Fruit fly (Drosophila melanogaster): ENCODE measurements around the gene Ugt303A1.

Ugt303A1 gene

DNA sequence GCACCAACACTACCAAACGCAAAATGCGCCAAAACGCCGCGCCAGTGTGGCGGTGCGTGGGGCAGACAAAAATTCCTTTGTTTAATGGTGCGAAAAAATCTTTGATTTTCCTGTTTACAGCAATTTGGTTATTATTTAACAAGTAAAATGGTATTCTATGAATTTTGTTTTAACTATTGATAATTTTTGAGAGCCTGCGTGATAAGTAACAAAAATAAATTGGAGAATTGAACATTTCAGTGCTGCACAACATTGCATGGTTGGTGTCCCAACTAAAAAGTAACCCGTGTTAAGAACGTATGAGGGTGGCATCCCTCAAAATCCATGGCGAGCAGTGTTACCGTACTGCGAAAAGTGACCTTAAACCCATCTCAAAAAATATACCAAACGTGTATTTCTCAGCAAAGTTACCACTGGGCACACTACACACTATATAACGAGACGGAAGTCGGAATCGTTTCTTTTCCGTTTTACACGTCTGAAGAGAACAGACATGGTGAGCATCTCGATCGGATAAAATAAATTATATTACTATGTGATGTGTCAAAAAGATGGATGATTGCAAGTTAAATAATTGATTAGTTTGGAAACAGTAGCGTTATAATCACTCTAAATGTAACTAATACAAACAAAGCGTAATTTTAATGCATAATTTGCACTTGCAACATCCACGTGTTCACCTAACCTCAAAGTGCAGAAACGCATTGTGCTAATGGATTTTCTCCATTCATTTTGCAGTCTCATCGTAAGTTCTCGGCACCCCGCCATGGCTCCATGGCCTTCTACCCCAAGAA, 46.3 kb downstream of the Ugt303A1 start, which contains the start of the genes CG6693 and RpL3 (continued):
- TF ChIP-seq CG7271 (tag; optimal IDR thresholded peaks at IDR 0.05) (peak; percentile 82), Lim3 (GFP tag; IDR thresholded peaks at IDR 0.05) (no peak), CG4707 (GFP tag; optimal IDR thresholded peaks at IDR 0.05) (peak; percentile 90), CG9437 (GFP tag; optimal IDR thresholded peaks at IDR 0.05) (peak; percentile 45), B-H2 (GFP tag; optimal IDR thresholded peaks at IDR 0.05) (peak; percentile 89), CG15601 (tag; optimal IDR thresholded peaks at IDR 0.05) (peak; percentile 75), CG8281 (tag; optimal IDR thresholded peaks at IDR 0.05) (peak; percentile 30), CG11085 (GFP tag; IDR thresholded peaks at IDR 0.05) (peak; percentile 75), GATAe (GFP tag; conservative IDR thresholded peaks at IDR 0.05) (no peak), CG7839 (tag; optimal IDR thresholded peaks at IDR 0.05) (peak; percentile 77), Rfx (GFP tag; IDR thresholded peaks at IDR 0.05) (peak; percentile 82), MESR4 (GFP tag; optimal IDR thresholded peaks at IDR 0.05) (peak; percentile 98), esg (GFP tag; conservative IDR thresholded peaks at IDR 0.05) (no peak), yki (optimal IDR thresholded peaks at IDR 0.05) (no peak), CG4360 (GFP tag; IDR thresholded peaks at IDR 0.05) (no peak), pros (GFP tag; optimal IDR thresholded peaks at IDR 0.05) (peak; percentile 53), Rx (GFP tag; IDR thresholded peaks at IDR 0.05) (peak; percentile 36; the same call in 1 of the 2 replicates), D (optimal IDR thresholded peaks at IDR 0.05) (no peak), D (GFP tag; optimal IDR thresholded peaks at IDR 0.05) (peak; percentile 44), slp2 (GFP tag; optimal IDR thresholded peaks at IDR 0.05) (peak; percentile 37), otp (GFP tag; IDR thresholded peaks at IDR 0.05) (peak; percentile 80; the same call in 2 of the 3 replicates), tna (GFP tag; IDR thresholded peaks at IDR 0.05; ENCODE audit: partially characterized antibody) (peak; percentile 27; the same call in 1 of the 2 replicates), pzg (GFP tag; optimal IDR thresholded peaks at IDR 0.05) (peak; percentile 99), kni (GFP tag; optimal IDR thresholded peaks at IDR 0.05) (peak; percentile 49), onecut (GFP tag; IDR thresholded peaks at IDR 0.05) (peak; percentile 84), Ets65A (GFP tag) (peak; percentile 99), crol (GFP tag; IDR thresholded peaks at IDR 0.05) (no peak; the same call in 1 of the 2 replicates), CG12942 (GFP tag; optimal IDR thresholded peaks at IDR 0.05) (peak; percentile 19), CG14710 (tag; optimal IDR thresholded peaks at IDR 0.05) (peak; percentile 91), jumu (GFP tag; optimal IDR thresholded peaks at IDR 0.05) (no peak), Hand (GFP tag; optimal IDR thresholded peaks at IDR 0.05) (peak; percentile 77), h (optimal IDR thresholded peaks at IDR 0.05) (no peak), pho (GFP tag; optimal IDR thresholded peaks at IDR 0.05) (peak; percentile 47), CG15269 (tag; optimal IDR thresholded peaks at IDR 0.05) (peak; percentile 82), pfk (GFP tag; optimal IDR thresholded peaks at IDR 0.05) (peak; percentile 76), CG1792 (GFP tag; optimal IDR thresholded peaks at IDR 0.05) (no peak), vfl (GFP tag; optimal IDR thresholded peaks at IDR 0.05) (peak; percentile 63), E2f1 (GFP tag; IDR thresholded peaks at IDR 0.05) (peak; percentile 47; the same call in 1 of the 2 replicates), CG17361 (GFP tag; IDR thresholded peaks at IDR 0.05) (peak; percentile 78), sens-2 (GFP tag; IDR thresholded peaks at IDR 0.05) (peak; percentile 71), CG7987 (GFP tag; optimal IDR thresholded peaks at IDR 0.05) (peak; percentile 95), nmo (GFP tag; optimal IDR thresholded peaks at IDR 0.05) (peak; percentile 70), CG15514 (GFP tag; optimal IDR thresholded peaks at IDR 0.05) (peak; percentile 87), CG12299 (tag; optimal IDR thresholded peaks at IDR 0.05) (peak; percentile 83), NC2β (GFP tag; optimal IDR thresholded peaks at IDR 0.05) (peak; percentile 96), cas (GFP tag; IDR thresholded peaks at IDR 0.05) (peak; percentile 55; the same call in 1 of the 2 replicates), Blimp-1 (GFP tag; optimal IDR thresholded peaks at IDR 0.05) (peak; percentile 44), E2f2 (GFP tag; IDR thresholded peaks at IDR 0.05) (peak; percentile 82), CG2199 (GFP tag; IDR thresholded peaks at IDR 0.05) (no peak), ewg (GFP tag; optimal IDR thresholded peaks at IDR 0.05) (peak; percentile 41)
